Fruit fly (Drosophila melanogaster): Measurements from ENCODE around the gene Diap1.

Gene Diap1

dm6 chr3L:16011319-16012210, 39.3 kb downstream of the Diap1 start, which contains the start of gene mib1 (continued):
- TF ChIP-seq CG9437 (GFP tag; optimal IDR thresholded peaks at IDR 0.05) (peak; percentile 65), chm (GFP tag; IDR thresholded peaks at IDR 0.05) (peak; percentile 68; the same call in 1 of the 2 replicates), CG10274 (GFP tag; optimal IDR thresholded peaks at IDR 0.05) (no peak), grn (GFP tag; optimal IDR thresholded peaks at IDR 0.05) (no peak), CG2199 (GFP tag; IDR thresholded peaks at IDR 0.05) (no peak), tna (GFP tag; IDR thresholded peaks at IDR 0.05; ENCODE audit: partially characterized antibody) (peak; percentile 76), BEAF-32 (GFP tag; optimal IDR thresholded peaks at IDR 0.05) (peak; percentile 92), zen (tag; optimal IDR thresholded peaks at IDR 0.05) (no peak), jing (GFP tag; optimal IDR thresholded peaks at IDR 0.05) (no peak), CG13624 (GFP tag; optimal IDR thresholded peaks at IDR 0.05) (peak; percentile 50), fru (optimal IDR thresholded peaks at IDR 0.05) (no peak), gfzf (GFP tag; optimal IDR thresholded peaks at IDR 0.05) (peak; percentile 97), CG10147 (GFP tag; optimal IDR thresholded peaks at IDR 0.05) (peak; percentile 51), Sox102F (GFP tag; optimal IDR thresholded peaks at IDR 0.05) (no peak), Usf (GFP tag; optimal IDR thresholded peaks at IDR 0.05) (no peak), Atf6 (GFP tag; IDR thresholded peaks at IDR 0.05) (peak; percentile 23; the same call in 1 of the 2 replicates), CG7839 (tag; optimal IDR thresholded peaks at IDR 0.05) (no peak), CG4404 (GFP tag; IDR thresholded peaks at IDR 0.05) (no peak), CG7372 (GFP tag; IDR thresholded peaks at IDR 0.05) (no peak), CG7745 (tag; optimal IDR thresholded peaks at IDR 0.05) (no peak), wor (GFP tag; IDR thresholded peaks at IDR 0.05) (no peak), CG18476 (GFP tag; optimal IDR thresholded peaks at IDR 0.05) (no peak), btn (GFP tag; optimal IDR thresholded peaks at IDR 0.05) (no peak), CG30431 (GFP tag; optimal IDR thresholded peaks at IDR 0.05) (no peak), CG17568 (GFP tag; optimal IDR thresholded peaks at IDR 0.05) (no peak), Taf1 (GFP tag; IDR thresholded peaks at IDR 0.05) (no peak), CG31224 (GFP tag; IDR thresholded peaks at IDR 0.05) (no peak), CG31441 (GFP tag; IDR thresholded peaks at IDR 0.05) (peak; percentile 23; the same call in 1 of the 2 replicates), CG3281 (GFP tag; optimal IDR thresholded peaks at IDR 0.05) (no peak), lbe (GFP tag; optimal IDR thresholded peaks at IDR 0.05) (no peak), inv (GFP tag; IDR thresholded peaks at IDR 0.05; ENCODE audit: partially characterized antibody) (peak; percentile 79), pum (GFP tag; optimal IDR thresholded peaks at IDR 0.05) (no peak), da (GFP tag; optimal IDR thresholded peaks at IDR 0.05) (no peak), sna (GFP tag; IDR thresholded peaks at IDR 0.05; ENCODE audit: partially characterized antibody) (peak; percentile 81), Spps (tag; optimal IDR thresholded peaks at IDR 0.05) (no peak), Elba2 (GFP tag; optimal IDR thresholded peaks at IDR 0.05) (no peak), sug (tag; optimal IDR thresholded peaks at IDR 0.05) (peak; percentile 75), CG11560 (tag; IDR thresholded peaks at IDR 0.05) (no peak), gro (GFP tag; optimal IDR thresholded peaks at IDR 0.05) (peak; percentile 61), gcm (GFP tag; optimal IDR thresholded peaks at IDR 0.05) (peak; percentile 28), Hmx (GFP tag; optimal IDR thresholded peaks at IDR 0.05) (no peak), caup (GFP tag; optimal IDR thresholded peaks at IDR 0.05; ENCODE audit: severe bottlenecking) (peak; percentile 33), fu2 (GFP tag; optimal IDR thresholded peaks at IDR 0.05) (peak; percentile 43), Chrac-16 (GFP tag; optimal IDR thresholded peaks at IDR 0.05) (no peak), CG6765 (GFP tag; optimal IDR thresholded peaks at IDR 0.05) (no peak), CG10959 (GFP tag; IDR thresholded peaks at IDR 0.05) (no peak), sqz (GFP tag; optimal IDR thresholded peaks at IDR 0.05) (no peak)
